Fruit fly (Drosophila melanogaster): Measurements from ENCODE around the gene CG18731.

The CG18731 gene

DNA sequence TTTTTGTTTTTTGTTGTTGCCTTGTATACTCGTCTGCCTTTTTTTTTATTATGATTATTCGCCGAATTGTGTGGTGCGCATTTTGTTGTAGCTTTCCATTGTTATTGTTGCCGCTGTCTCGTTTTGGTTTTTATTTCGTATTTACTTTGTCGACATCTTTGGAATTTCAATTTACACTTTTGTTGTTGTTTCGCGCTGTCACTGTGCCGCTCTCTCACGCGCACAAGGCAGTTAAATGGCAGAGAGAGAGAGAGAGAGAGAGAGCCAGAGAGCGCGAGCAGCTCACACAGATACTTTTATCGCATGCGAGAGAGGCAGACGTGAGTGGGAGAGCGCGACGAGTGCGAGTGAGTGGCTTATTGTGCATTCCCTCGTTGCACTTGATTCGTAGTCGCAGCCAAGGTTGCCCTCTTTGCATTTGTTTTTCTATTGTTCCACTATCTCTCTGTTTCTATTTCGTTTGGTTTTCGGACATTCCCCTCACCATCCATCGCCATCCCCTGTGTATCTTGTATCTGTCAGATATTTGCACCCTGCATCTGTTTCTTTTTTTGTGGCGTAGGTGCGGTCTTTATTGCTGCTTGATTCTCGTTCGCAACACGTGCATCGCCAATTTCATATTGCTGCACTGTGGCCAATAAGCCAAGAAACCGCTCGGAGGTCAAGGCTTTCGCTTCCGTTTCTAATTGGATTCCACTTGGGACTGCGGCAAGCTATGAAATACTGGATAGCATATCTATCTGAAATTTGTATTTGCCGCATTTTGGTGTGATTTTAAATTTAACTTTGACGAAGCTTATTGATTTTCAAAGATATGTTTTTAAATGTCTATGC, 49.8 kb downstream of the CG18731 start (continued):
- TF ChIP-seq bbx (GFP tag; IDR thresholded peaks at IDR 0.05; ENCODE audit: partially characterized antibody) (peak; percentile 71), dmrt99B (tag; optimal IDR thresholded peaks at IDR 0.05) (no peak), pfk (GFP tag; optimal IDR thresholded peaks at IDR 0.05) (peak; percentile 48), en (GFP tag; optimal IDR thresholded peaks at IDR 0.05) (no peak), chinmo (GFP tag; IDR thresholded peaks at IDR 0.05; ENCODE audit: partially characterized antibody) (peak; percentile 97), CG17802 (tag; optimal IDR thresholded peaks at IDR 0.05) (no peak), CG1832 (GFP tag; optimal IDR thresholded peaks at IDR 0.05) (peak; percentile 19), Rfx (GFP tag; IDR thresholded peaks at IDR 0.05) (peak; percentile 25; the same call in 1 of the 2 replicates), HLH3B (GFP tag; IDR thresholded peaks at IDR 0.05) (no peak; the same call in 1 of the 2 replicates), CG15479 (GFP tag; optimal IDR thresholded peaks at IDR 0.05) (peak; percentile 88), emc (GFP tag; optimal IDR thresholded peaks at IDR 0.05) (no peak), sqz (GFP tag; optimal IDR thresholded peaks at IDR 0.05) (peak; percentile 54), Sry-β (GFP tag; optimal IDR thresholded peaks at IDR 0.05) (no peak), Dbx (GFP tag; IDR thresholded peaks at IDR 0.05) (peak; percentile 13; the same call in 1 of the 3 replicates), tio (GFP tag; optimal IDR thresholded peaks at IDR 0.05) (no peak), corto (GFP tag; optimal IDR thresholded peaks at IDR 0.05) (peak; percentile 55), Taf1 (GFP tag; IDR thresholded peaks at IDR 0.05) (no peak), CG15514 (GFP tag; optimal IDR thresholded peaks at IDR 0.05) (peak; percentile 95), Rx (GFP tag; IDR thresholded peaks at IDR 0.05) (no peak), CG7987 (GFP tag; optimal IDR thresholded peaks at IDR 0.05) (peak; percentile 43), kni (GFP tag; optimal IDR thresholded peaks at IDR 0.05) (peak; percentile 46), HHEX (GFP tag; optimal IDR thresholded peaks at IDR 0.05) (no peak), onecut (GFP tag; IDR thresholded peaks at IDR 0.05) (0 out of 2 replicates have a peak, but pooled peaks have one; percentile 25), Scr (GFP tag; IDR thresholded peaks at IDR 0.05; ENCODE audit: partially characterized antibody) (peak; percentile 43; the same call in 1 of the 2 replicates), CG5953 (GFP tag; IDR thresholded peaks at IDR 0.05) (no peak), dan (GFP tag; IDR thresholded peaks at IDR 0.05) (no peak), cwo (GFP tag; optimal IDR thresholded peaks at IDR 0.05) (no peak), Drgx (GFP tag; IDR thresholded peaks at IDR 0.05) (0 out of 2 replicates have a peak, but pooled peaks have one; percentile 37), CG14014 (GFP tag; IDR thresholded peaks at IDR 0.05) (peak; percentile 29; the same call in 1 of the 2 replicates), CG4707 (GFP tag; optimal IDR thresholded peaks at IDR 0.05) (peak; percentile 22), CG4360 (GFP tag; IDR thresholded peaks at IDR 0.05) (peak; percentile 91), BtbVII (GFP tag; optimal IDR thresholded peaks at IDR 0.05) (peak; percentile 26), da (GFP tag; optimal IDR thresholded peaks at IDR 0.05) (no peak), nerfin-2 (GFP tag; IDR thresholded peaks at IDR 0.05; ENCODE audit: partially characterized antibody) (no peak), Atf6 (GFP tag; IDR thresholded peaks at IDR 0.05) (no peak), Bteb2 (GFP tag; optimal IDR thresholded peaks at IDR 0.05) (no peak), Bgb (GFP tag; IDR thresholded peaks at IDR 0.05; ENCODE audit: partially characterized antibody) (peak; percentile 38; the same call in 1 of the 2 replicates), kay (GFP tag; optimal IDR thresholded peaks at IDR 0.05) (no peak), stc (GFP tag; IDR thresholded peaks at IDR 0.05) (peak; percentile 10; the same call in 1 of the 2 replicates), cas (GFP tag; IDR thresholded peaks at IDR 0.05) (no peak), H2.0 (GFP tag; IDR thresholded peaks at IDR 0.05) (no peak), CG16813 (GFP tag; IDR thresholded peaks at IDR 0.05; ENCODE audit: partially characterized antibody) (no peak), lola (GFP tag; optimal IDR thresholded peaks at IDR 0.05) (no peak), E2f2 (GFP tag; IDR thresholded peaks at IDR 0.05) (0 out of 2 replicates have a peak, but pooled peaks have one; percentile 17), Fer1 (GFP tag; optimal IDR thresholded peaks at IDR 0.05) (peak; percentile 38), sens-2 (GFP tag; IDR thresholded peaks at IDR 0.05) (no peak), CG32532 (GFP tag; IDR thresholded peaks at IDR 0.05) (peak; percentile 53; the same call in 1 of the 2 replicates)

Measured in whole organism, embryonic.